Fruit fly (Drosophila melanogaster) whole organism, embryonic: ENCODE data around the gene RpS14a.

Experiments used
- Antp ChIP-seq: fragments of 200-800 bp; sonication (Bioruptor generic); optimal IDR thresholded peaks from 3 replicates; lab custom pipeline; 2016; ENCODE audit warnings: missing biosample characterization, missing genetic modification characterization
- Atf6 ChIP-seq: fragments of 200-800 bp; sonication (Bioruptor generic); IDR thresholded peaks from 2 replicates; pipeline ENCODE4 v1.3.6; 2022; ENCODE audit warnings: missing biosample characterization, missing genetic modification characterization
- Bdp1 ChIP-seq: fragments of 200-800 bp; sonication (Bioruptor generic); optimal IDR thresholded peaks from 3 replicates; lab custom pipeline; 2016; ENCODE audit warnings: missing biosample characterization, missing genetic modification characterization
- CG10321 ChIP-seq: fragments of 200-800 bp; sonication (Bioruptor generic); IDR thresholded peaks from 2 replicates; pipeline ENCODE4 v1.3.6; 2022; ENCODE audit warnings: missing biosample characterization, missing genetic modification characterization
- CG10959 ChIP-seq: fragments of 200-800 bp; sonication (Bioruptor generic); IDR thresholded peaks from 2 replicates; pipeline ENCODE4 v1.3.6; 2022; ENCODE audit warnings: missing biosample characterization, missing genetic modification characterization
- CG11695 ChIP-seq: fragments of 200-800 bp; sonication (Bioruptor generic); IDR thresholded peaks from 3 replicates; pipeline ENCODE4 v1.3.6; 2022; ENCODE audit warnings: missing biosample characterization, missing genetic modification characterization
- CG17359 ChIP-seq: fragments of 200-800 bp; sonication (Bioruptor generic); optimal IDR thresholded peaks from 3 replicates; lab custom pipeline; 2018; ENCODE audit warnings: missing biosample characterization, mild to moderate bottlenecking, missing genetic modification characterization, moderate library complexity
- CG17568 ChIP-seq: fragments of 200-800 bp; sonication (Bioruptor generic); optimal IDR thresholded peaks from 2 replicates; lab custom pipeline; 2018; ENCODE audit warnings: missing biosample characterization, mild to moderate bottlenecking, missing genetic modification characterization, moderate library complexity
- CG2120 ChIP-seq: fragments of 200-800 bp; sonication (Bioruptor generic); optimal IDR thresholded peaks from 3 replicates; lab custom pipeline; 2016; ENCODE audit warnings: missing biosample characterization, missing genetic modification characterization
- CG2202 ChIP-seq: fragments of 200-800 bp; sonication (Bioruptor generic); optimal IDR thresholded peaks from 2 replicates; lab custom pipeline; 2018; ENCODE audit warnings: missing biosample characterization, mild to moderate bottlenecking, missing genetic modification characterization
- CG30020 ChIP-seq: fragments of 200-800 bp; optimal IDR thresholded peaks from 2 replicates; lab custom pipeline; 2019; ENCODE audit warnings: missing biosample characterization, mild to moderate bottlenecking, missing genetic modification characterization, moderate library complexity
- CG31388 ChIP-seq: fragments of 200-800 bp; sonication (Bioruptor generic); optimal IDR thresholded peaks from 2 replicates; lab custom pipeline; 2016; ENCODE audit warnings: missing biosample characterization, missing genetic modification characterization
- CG34224 ChIP-seq: fragments of 200-800 bp; sonication (Bioruptor generic); IDR thresholded peaks from 3 replicates; pipeline ENCODE4 v1.3.6; 2022; ENCODE audit warnings: missing biosample characterization, missing genetic modification characterization; ENCODE audit not compliant: partially characterized antibody
- CG5245 ChIP-seq: fragments of 200-800 bp; sonication (Bioruptor generic); optimal IDR thresholded peaks from 3 replicates; lab custom pipeline; 2016; ENCODE audit warnings: missing biosample characterization, missing genetic modification characterization
- CG6683 ChIP-seq: fragments of 200-800 bp; sonication (Bioruptor generic); optimal IDR thresholded peaks from 2 replicates; lab custom pipeline; 2017; ENCODE audit warnings: missing biosample characterization, mild to moderate bottlenecking, missing genetic modification characterization, missing genetic modification reagents
- CG6854 ChIP-seq: fragments of 200-800 bp; sonication (Bioruptor generic); optimal IDR thresholded peaks from 3 replicates; lab custom pipeline; 2017; ENCODE audit warnings: missing biosample characterization, mild to moderate bottlenecking, missing genetic modification characterization
- CG8089 ChIP-seq: fragments of 200-800 bp; sonication (Bioruptor generic); optimal IDR thresholded peaks from 3 replicates; lab custom pipeline; 2016; ENCODE audit warnings: missing biosample characterization, missing genetic modification characterization
- CG8478 ChIP-seq: fragments of >200 bp; optimal IDR thresholded peaks from 2 replicates; lab custom pipeline; 2018
- CrebB ChIP-seq: fragments of 200-800 bp; sonication (Bioruptor generic); optimal IDR thresholded peaks from 3 replicates; lab custom pipeline; 2018; ENCODE audit warnings: missing biosample characterization, mild to moderate bottlenecking, missing genetic modification characterization
- ERR ChIP-seq: fragments of 200-800 bp; sonication (Bioruptor generic); optimal IDR thresholded peaks from 2 replicates; lab custom pipeline; 2016; ENCODE audit warnings: missing biosample characterization, missing genetic modification characterization
- Fer2 ChIP-seq: fragments of 200-800 bp; sonication (Bioruptor generic); optimal IDR thresholded peaks from 2 replicates; lab custom pipeline; 2018; ENCODE audit warnings: missing biosample characterization, mild to moderate bottlenecking, missing genetic modification characterization, moderate library complexity
- Hr3 ChIP-seq: fragments of 200-800 bp; sonication (Bioruptor generic); optimal IDR thresholded peaks from 3 replicates; lab custom pipeline; 2016; ENCODE audit warnings: missing biosample characterization, missing genetic modification characterization
- Hsf ChIP-seq: fragments of 200-800 bp; sonication (Bioruptor generic); optimal IDR thresholded peaks from 3 replicates; lab custom pipeline; 2016; ENCODE audit warnings: missing biosample characterization, missing genetic modification characterization
- Meics ChIP-seq: fragments of 200-800 bp; sonication (Bioruptor generic); optimal IDR thresholded peaks from 2 replicates; lab custom pipeline; 2017; ENCODE audit warnings: missing biosample characterization, mild to moderate bottlenecking, missing genetic modification characterization
- NfI ChIP-seq: fragments of 200-800 bp; sonication (Bioruptor generic); optimal IDR thresholded peaks from 3 replicates; lab custom pipeline; 2018; ENCODE audit warnings: missing biosample characterization, mild to moderate bottlenecking, missing genetic modification characterization, moderate library complexity
- Rfx ChIP-seq: fragments of 200-800 bp; sonication (Bioruptor generic); IDR thresholded peaks from 2 replicates; pipeline ENCODE4 v1.3.6; 2022; ENCODE audit warnings: missing biosample characterization, missing genetic modification characterization
- Six4 ChIP-seq: fragments of 200-800 bp; sonication (Bioruptor generic); optimal IDR thresholded peaks from 2 replicates; lab custom pipeline; 2016; ENCODE audit warnings: missing biosample characterization, missing genetic modification characterization
- Sox102F ChIP-seq: fragments of 200-800 bp; sonication (Bioruptor generic); optimal IDR thresholded peaks from 2 replicates; lab custom pipeline; 2018; ENCODE audit warnings: missing biosample characterization, mild to moderate bottlenecking, missing genetic modification characterization, moderate library complexity
- abd-A ChIP-seq: fragments of 200-800 bp; sonication (Bioruptor generic); optimal IDR thresholded peaks from 3 replicates; lab custom pipeline; 2019; ENCODE audit warnings: missing biosample characterization, mild to moderate bottlenecking, missing genetic modification characterization, moderate library complexity
- bowl ChIP-seq: fragments of 200-800 bp; sonication (Bioruptor generic); IDR thresholded peaks from 2 replicates; pipeline ENCODE4 v1.3.6; 2022; ENCODE audit warnings: missing biosample characterization, missing genetic modification characterization
- cas ChIP-seq: fragments of 200-800 bp; sonication (Bioruptor generic); IDR thresholded peaks from 2 replicates; pipeline ENCODE4 v1.3.6; 2022; ENCODE audit warnings: missing biosample characterization, missing genetic modification characterization
- crol ChIP-seq: fragments of 200-800 bp; sonication (Bioruptor generic); IDR thresholded peaks from 2 replicates; pipeline ENCODE4 v1.3.6; 2022; ENCODE audit warnings: missing biosample characterization, missing genetic modification characterization
- dmrt11E ChIP-seq: fragments of 200-800 bp; sonication (Bioruptor generic); optimal IDR thresholded peaks from 3 replicates; lab custom pipeline; 2018; ENCODE audit warnings: missing biosample characterization, mild to moderate bottlenecking, missing genetic modification characterization, moderate library complexity
- emc ChIP-seq: fragments of 200-800 bp; sonication (Bioruptor generic); optimal IDR thresholded peaks from 2 replicates; lab custom pipeline; 2016; ENCODE audit warnings: missing biosample characterization, missing genetic modification characterization
- ems ChIP-seq: fragments of 200-800 bp; sonication (Bioruptor generic); optimal IDR thresholded peaks from 3 replicates; lab custom pipeline; 2016; ENCODE audit warnings: missing biosample characterization, missing genetic modification characterization
- en ChIP-seq: fragments of 200-800 bp; sonication (Bioruptor generic); optimal IDR thresholded peaks from 2 replicates; lab custom pipeline; 2016; ENCODE audit warnings: missing biosample characterization, missing genetic modification characterization
- ewg ChIP-seq: fragments of 200-800 bp; sonication (Bioruptor generic); optimal IDR thresholded peaks from 3 replicates; lab custom pipeline; 2017; ENCODE audit warnings: mild to moderate bottlenecking, missing biosample characterization, missing genetic modification reagents, missing genetic modification characterization
- fru ChIP-seq: fragments of >200 bp; optimal IDR thresholded peaks from 2 replicates; lab custom pipeline; 2017
- gem ChIP-seq: fragments of 200-800 bp; sonication (Bioruptor generic); optimal IDR thresholded peaks from 2 replicates; lab custom pipeline; 2019; ENCODE audit warnings: missing biosample characterization, mild to moderate bottlenecking, missing genetic modification characterization, moderate library complexity
- lbe ChIP-seq: fragments of 200-800 bp; sonication (Bioruptor generic); optimal IDR thresholded peaks from 2 replicates; lab custom pipeline; 2016; ENCODE audit warnings: missing biosample characterization, mild to moderate bottlenecking, missing genetic modification characterization
- lilli ChIP-seq: fragments of 200-800 bp; sonication (Bioruptor generic); optimal IDR thresholded peaks from 3 replicates; lab custom pipeline; 2016; ENCODE audit warnings: missing biosample characterization, missing genetic modification characterization
- org-1 ChIP-seq: fragments of 200-800 bp; sonication (Bioruptor generic); optimal IDR thresholded peaks from 2 replicates; lab custom pipeline; 2017; ENCODE audit warnings: missing biosample characterization, missing genetic modification characterization
- peb ChIP-seq: fragments of 200-800 bp; sonication (Bioruptor generic); IDR thresholded peaks from 2 replicates; pipeline ENCODE4 v1.3.6; 2022; ENCODE audit warnings: missing biosample characterization, missing genetic modification characterization
- pum ChIP-seq: fragments of 200-800 bp; sonication (Bioruptor generic); optimal IDR thresholded peaks from 2 replicates; lab custom pipeline; 2016; ENCODE audit warnings: missing biosample characterization, missing genetic modification characterization
- pzg ChIP-seq: fragments of 200-800 bp; sonication (Bioruptor generic); optimal IDR thresholded peaks from 3 replicates; lab custom pipeline; 2018; ENCODE audit warnings: missing biosample characterization, mild to moderate bottlenecking, missing genetic modification characterization, moderate library complexity
- scrt ChIP-seq: fragments of 200-800 bp; sonication (Bioruptor generic); optimal IDR thresholded peaks from 2 replicates; lab custom pipeline; 2018; ENCODE audit warnings: missing biosample characterization, mild to moderate bottlenecking, missing genetic modification characterization, moderate library complexity
- shn ChIP-seq: fragments of 200-800 bp; sonication (Bioruptor generic); optimal IDR thresholded peaks from 3 replicates; lab custom pipeline; 2016; ENCODE audit warnings: missing biosample characterization, missing genetic modification characterization
- tll ChIP-seq, 2 experiments: fragments of 200-800 bp in 1 of 2; fragments of >200 bp in 1 of 2; sonication (Bioruptor generic) in 1 of 2; optimal IDR thresholded peaks; 2 replicates each; lab custom pipeline; 2017 to 2019; ENCODE audit warnings: missing biosample characterization in 2 of 2, missing genetic modification characterization in 2 of 2, mild to moderate bottlenecking in 1 of 2, moderate library complexity in 1 of 2
- usp ChIP-seq: fragments of >200 bp; optimal IDR thresholded peaks from 2 replicates; lab custom pipeline; 2017; ENCODE audit warnings: missing biosample characterization, missing genetic modification characterization
- yki ChIP-seq: fragments of >200 bp; optimal IDR thresholded peaks from 3 replicates; lab custom pipeline; 2018
- zf30C ChIP-seq: fragments of 200-800 bp; sonication (Bioruptor generic); optimal IDR thresholded peaks from 3 replicates; lab custom pipeline; 2018; ENCODE audit warnings: missing biosample characterization, mild to moderate bottlenecking, missing genetic modification characterization

The RpS14a gene

DNA sequence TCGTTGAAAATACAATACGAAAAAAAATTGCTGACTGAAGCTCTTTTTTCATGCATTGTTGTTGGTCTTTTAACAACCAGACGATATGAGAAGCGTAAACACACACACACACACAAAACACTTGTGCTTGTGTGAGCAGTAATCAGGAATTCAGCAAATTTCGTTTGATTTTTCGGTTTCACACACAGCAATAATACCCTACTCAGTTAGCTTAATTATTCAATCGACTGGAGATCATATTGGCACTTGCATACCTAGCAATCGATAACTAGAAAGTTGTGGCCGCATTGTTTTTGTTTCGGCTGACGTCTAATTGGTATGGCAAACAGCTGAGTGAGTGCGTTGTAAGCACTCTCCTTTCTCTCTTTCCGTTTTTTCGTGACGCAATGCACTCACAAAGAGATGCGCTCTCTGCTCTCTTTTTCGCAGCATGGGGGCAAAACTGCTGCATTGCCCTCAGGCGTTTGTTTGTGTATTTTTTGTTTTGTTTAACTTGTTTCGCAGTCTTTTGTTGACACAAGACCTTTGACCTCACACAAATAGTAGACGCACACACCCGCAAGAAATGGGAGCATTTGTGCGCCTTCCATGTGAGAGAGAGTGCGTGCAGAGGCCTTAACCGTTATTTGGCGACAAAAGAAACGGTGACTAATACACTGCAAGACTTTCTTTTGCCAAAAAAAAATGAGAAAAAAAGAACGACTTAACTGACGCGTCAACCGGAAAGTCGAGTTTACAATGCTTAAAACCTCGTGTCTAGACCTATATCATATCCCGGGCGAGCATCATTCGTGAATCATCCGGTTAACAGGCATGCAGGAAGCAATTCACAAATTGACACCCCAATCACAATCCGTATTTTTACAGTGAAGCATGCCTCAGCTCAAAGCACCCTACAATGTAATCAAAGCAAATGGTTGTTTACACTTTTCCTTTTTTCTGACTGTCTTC is 11.5 kb downstream of the RpS14a start (continued):
- TF ChIP-seq pum (GFP tag; lab: Kevin White, UChicago) (no peak), lilli (peak; percentile 15), CG17568 (GFP tag; lab: Kevin White, UChicago) (no peak), CG10321 (no peak), CG6683 (no peak), Fer2 (tag; lab: Kevin White, UChicago) (no peak), en (GFP tag; lab: Kevin White, UChicago) (no peak), cas (GFP tag; lab: Robert Waterston, UW) (no peak), lbe (GFP tag; lab: Kevin White, UChicago) (peak; percentile 62), Meics (GFP tag; lab: Kevin White, UChicago) (peak; percentile 35), abd-A (tag; lab: Kevin White, UChicago) (peak; percentile 38), fru (no peak), CG5245 (no peak), CG6854 (GFP tag; lab: Kevin White, UChicago) (no peak), NfI (GFP tag; lab: Kevin White, UChicago) (peak; percentile 36), CG8478 (lab: Kevin White, UChicago) (no peak), CG11695 (0 out of 3 replicates have a peak, but pooled peaks have one; percentile 24), CG30020 (tag; lab: Kevin White, UChicago) (no peak), peb (GFP tag; lab: Robert Waterston, UW) (no peak), ems (GFP tag; lab: Kevin White, UChicago) (no peak), CG10959 (GFP tag; lab: Robert Waterston, UW) (no peak), gem (tag; lab: Kevin White, UChicago) (peak; percentile 49), emc (GFP tag; lab: Kevin White, UChicago) (no peak), CrebB (tag; lab: Kevin White, UChicago) (no peak), shn (GFP tag; lab: Kevin White, UChicago) (peak; percentile 19), CG34224 (GFP tag; lab: Robert Waterston, UW) (no peak), org-1 (no peak), Hsf (GFP tag; lab: Kevin White, UChicago) (peak; percentile 21), zf30C (peak; percentile 68), Antp (no peak), tll (GFP tag; optimal IDR thresholded peaks at IDR 0.05; lab: Kevin White, UChicago) (no peak), CG2120 (peak; percentile 48), Bdp1 (GFP tag; lab: Kevin White, UChicago) (no peak), ERR (GFP tag; lab: Kevin White, UChicago) (no peak), usp (GFP tag; lab: Kevin White, UChicago) (no peak), CG8089 (no peak), bowl (GFP tag; lab: Robert Waterston, UW) (no peak), CG31388 (GFP tag; lab: Kevin White, UChicago) (no peak), CG2202 (no peak), pzg (no peak), dmrt11E (tag; lab: Kevin White, UChicago) (peak; percentile 8), yki (lab: Kevin White, UChicago) (peak; percentile 7), Rfx (peak; percentile 56), ewg (GFP tag; lab: Kevin White, UChicago) (peak; percentile 1), Hr3 (GFP tag; lab: Kevin White, UChicago) (no peak), CG17359 (tag; lab: Kevin White, UChicago) (peak; percentile 27), Atf6 (GFP tag; lab: Robert Waterston, UW) (no peak), scrt (GFP tag; lab: Kevin White, UChicago) (no peak), Six4 (no peak), crol (no peak), Sox102F (GFP tag; lab: Kevin White, UChicago) (peak; percentile 49)
